Worm (Caenorhabditis elegans) whole organism, L4 larva: ENCODE results near the gene csa-1.

ENCODE experiments used
- F10B5.3 ChIP-seq: sonication (generic microtip); optimal IDR thresholded peaks from 2 replicates; lab custom pipeline; 2016; ENCODE audit warnings: mild to moderate bottlenecking, missing genetic modification characterization, missing compliant biosample characterization
- F37D6.2 ChIP-seq: sonication (generic microtip); optimal IDR thresholded peaks from 2 replicates; lab custom pipeline; 2016; ENCODE audit warnings: mild to moderate bottlenecking, missing genetic modification characterization, missing compliant biosample characterization
- R02D3.7 ChIP-seq: fragments of 150-350 bp; sonication (generic microtip); optimal IDR thresholded peaks from 3 replicates; lab custom pipeline; 2014; ENCODE audit warnings: missing biosample characterization, missing genetic modification characterization
- T20F7.1 ChIP-seq: fragments of 200-800 bp; sonication (Bioruptor generic); optimal IDR thresholded peaks from 2 replicates; lab custom pipeline; 2018; ENCODE audit warnings: mild to moderate bottlenecking, missing genetic modification characterization, missing compliant biosample characterization
- T26A8.4 ChIP-seq: fragments of 200-800 bp; sonication (Bioruptor generic); IDR thresholded peaks from 2 replicates; pipeline ENCODE4 v1.3.6; 2022; ENCODE audit warnings: missing genetic modification characterization, missing compliant biosample characterization
- aly-2 ChIP-seq: sonication (generic microtip); optimal IDR thresholded peaks from 2 replicates; lab custom pipeline; 2018; ENCODE audit warnings: missing biosample characterization, missing genetic modification characterization
- ama-1 ChIP-seq: fragments of 150-350 bp; optimal IDR thresholded peaks from 2 replicates; lab custom pipeline; 2014; ENCODE audit warnings: inconsistent platforms, mixed read lengths
- ceh-20 ChIP-seq: fragments of 200-800 bp; sonication (Bioruptor generic); IDR thresholded peaks from 2 replicates; pipeline ENCODE4 v1.3.6; 2022; ENCODE audit warnings: missing genetic modification reagents, missing genetic modification characterization, missing compliant biosample characterization
- ces-1 ChIP-seq: fragments of 150-350 bp; sonication (generic microtip); optimal IDR thresholded peaks from 4 replicates; lab custom pipeline; 2014; ENCODE audit warnings: missing biosample characterization, missing genetic modification reagents, missing genetic modification characterization
- cey-2 ChIP-seq: sonication (generic microtip); optimal IDR thresholded peaks from 3 replicates; lab custom pipeline; 2017; ENCODE audit warnings: missing genetic modification characterization, mild to moderate bottlenecking, missing compliant biosample characterization, antibody characterized with exemption, borderline replicate concordance; ENCODE audit not compliant: insufficient read depth
- ctbp-1 ChIP-seq: fragments of 200-800 bp; sonication (Bioruptor generic); IDR thresholded peaks from 2 replicates; pipeline ENCODE4 v1.3.6; 2022; ENCODE audit warnings: missing genetic modification reagents, missing genetic modification characterization, missing compliant biosample characterization
- dmd-8 ChIP-seq: fragments of 200-800 bp; sonication (Bioruptor generic); IDR thresholded peaks from 2 replicates; pipeline ENCODE4 v1.3.6; 2022; ENCODE audit warnings: missing genetic modification characterization, missing compliant biosample characterization
- dpl-1 ChIP-seq: fragments of 150-350 bp; optimal IDR thresholded peaks from 2 replicates; lab custom pipeline; 2014; ENCODE audit warnings: missing biosample characterization, missing genetic modification reagents, missing genetic modification characterization
- duxl-1 ChIP-seq: sonication (generic microtip); optimal IDR thresholded peaks from 2 replicates; lab custom pipeline; 2016; ENCODE audit warnings: mild to moderate bottlenecking, missing genetic modification characterization, moderate library complexity, missing compliant biosample characterization; ENCODE audit not compliant: poor library complexity
- dve-1 ChIP-seq: sonication (generic microtip); optimal IDR thresholded peaks from 2 replicates; lab custom pipeline; 2017; ENCODE audit warnings: antibody characterized with exemption, mild to moderate bottlenecking, missing genetic modification characterization, missing compliant biosample characterization; ENCODE audit not compliant: insufficient read depth
- fos-1 ChIP-seq: fragments of 150-350 bp; optimal IDR thresholded peaks from 2 replicates; lab custom pipeline; 2014; ENCODE audit warnings: missing biosample characterization, missing genetic modification characterization
- gei-8 ChIP-seq: fragments of 200-800 bp; sonication (Bioruptor generic); optimal IDR thresholded peaks from 2 replicates; lab custom pipeline; 2018; ENCODE audit warnings: mild to moderate bottlenecking, missing genetic modification characterization, missing compliant biosample characterization
- hmg-1.1 ChIP-seq: fragments of 200-800 bp; sonication (Bioruptor generic); IDR thresholded peaks from 2 replicates; pipeline ENCODE4 v1.3.6; 2022; ENCODE audit warnings: missing genetic modification reagents, missing genetic modification characterization, missing compliant biosample characterization
- lin-13 ChIP-seq: fragments of 150-350 bp; optimal IDR thresholded peaks from 2 replicates; lab custom pipeline; 2014; ENCODE audit warnings: missing biosample characterization, missing genetic modification reagents, missing genetic modification characterization
- lin-15B ChIP-seq: fragments of 150-350 bp; sonication (generic microtip); optimal IDR thresholded peaks from 3 replicates; lab custom pipeline; 2014; ENCODE audit warnings: missing biosample characterization, missing genetic modification characterization
- lin-38 ChIP-seq: fragments of 200-800 bp; sonication (Bioruptor generic); IDR thresholded peaks from 2 replicates; pipeline ENCODE4 v1.3.6; 2022; ENCODE audit warnings: missing genetic modification reagents, missing genetic modification characterization, missing compliant biosample characterization
- mdt-29 ChIP-seq: fragments of 200-800 bp; sonication (Bioruptor generic); IDR thresholded peaks from 2 replicates; pipeline ENCODE4 v1.3.6; 2022; ENCODE audit warnings: missing genetic modification reagents, missing genetic modification characterization, missing compliant biosample characterization
- mep-1 ChIP-seq: fragments of 150-350 bp; sonication (generic microtip); optimal IDR thresholded peaks from 3 replicates; lab custom pipeline; 2014; ENCODE audit warnings: missing biosample characterization, missing genetic modification characterization
- mxl-3 ChIP-seq: fragments of 200-800 bp; sonication (Bioruptor generic); optimal IDR thresholded peaks from 2 replicates; lab custom pipeline; 2018; ENCODE audit warnings: mild to moderate bottlenecking, missing genetic modification characterization, missing compliant biosample characterization
- nhr-10 ChIP-seq: fragments of 150-350 bp; optimal IDR thresholded peaks from 2 replicates; lab custom pipeline; 2014; ENCODE audit warnings: missing biosample characterization, missing genetic modification characterization
- nhr-11 ChIP-seq: fragments of 150-350 bp; optimal IDR thresholded peaks from 2 replicates; lab custom pipeline; 2014; ENCODE audit warnings: missing biosample characterization, missing genetic modification characterization
- nhr-25 ChIP-seq: sonication (generic microtip); optimal IDR thresholded peaks from 2 replicates; lab custom pipeline; 2017; ENCODE audit warnings: missing genetic modification characterization, mild to moderate bottlenecking, missing compliant biosample characterization, antibody characterized with exemption, moderate library complexity, borderline replicate concordance; ENCODE audit not compliant: insufficient read depth
- nhr-28 ChIP-seq: fragments of 150-350 bp; optimal IDR thresholded peaks from 2 replicates; lab custom pipeline; 2014; ENCODE audit warnings: missing biosample characterization, missing genetic modification characterization
- nhr-76 ChIP-seq: fragments of 150-350 bp; optimal IDR thresholded peaks from 2 replicates; lab custom pipeline; 2014; ENCODE audit warnings: missing biosample characterization, missing genetic modification characterization
- php-3 ChIP-seq: fragments of 200-800 bp; sonication (Bioruptor generic); IDR thresholded peaks from 2 replicates; pipeline ENCODE4 v1.3.6; 2022; ENCODE audit warnings: missing genetic modification reagents, missing genetic modification characterization, missing compliant biosample characterization
- pqm-1 ChIP-seq: sonication (generic microtip); optimal IDR thresholded peaks from 2 replicates; lab custom pipeline; 2017; ENCODE audit warnings: missing biosample characterization, missing genetic modification characterization
- rbr-2 ChIP-seq: sonication (generic microtip); optimal IDR thresholded peaks from 2 replicates; lab custom pipeline; 2016; ENCODE audit warnings: missing genotype, missing genetic modification characterization, missing compliant biosample characterization
- saeg-2 ChIP-seq: fragments of 200-800 bp; sonication (Bioruptor generic); IDR thresholded peaks from 2 replicates; pipeline ENCODE4 v1.3.6; 2022; ENCODE audit warnings: missing genetic modification reagents, missing genetic modification characterization, missing compliant biosample characterization
- sdz-12 ChIP-seq: fragments of 200-800 bp; sonication (Bioruptor generic); optimal IDR thresholded peaks from 2 replicates; lab custom pipeline; 2018; ENCODE audit warnings: mild to moderate bottlenecking, missing genetic modification characterization, missing compliant biosample characterization
- snpc-1.2 ChIP-seq: fragments of 200-800 bp; sonication (Bioruptor generic); IDR thresholded peaks from 2 replicates; pipeline ENCODE4 v1.3.6; 2022; ENCODE audit warnings: missing genetic modification reagents, missing genetic modification characterization, missing compliant biosample characterization
- spr-3 ChIP-seq: fragments of 200-800 bp; sonication (Bioruptor generic); optimal IDR thresholded peaks from 2 replicates; lab custom pipeline; 2018; ENCODE audit warnings: mild to moderate bottlenecking, missing genetic modification characterization, missing compliant biosample characterization
- unc-39 ChIP-seq: sonication (generic microtip); optimal IDR thresholded peaks from 2 replicates; lab custom pipeline; 2017; ENCODE audit warnings: missing biosample characterization, missing genetic modification characterization
- unc-62 ChIP-seq, 3 experiments: fragments of 150-350 bp in 1 of 3; sonication (generic microtip); optimal IDR thresholded peaks in 2 of 3; peaks in 1 of 3; 1 replicate in 1 of 3; 2 replicates in 2 of 3; lab custom pipeline; 2014 to 2017; ENCODE audit warnings: missing biosample characterization in 3 of 3, missing genetic modification characterization in 3 of 3, missing genetic modification reagents in 3 of 3, missing genotype in 1 of 3
- vab-7 ChIP-seq: fragments of 200-800 bp; sonication (Bioruptor generic); IDR thresholded peaks from 2 replicates; pipeline ENCODE4 v1.3.6; 2022; ENCODE audit warnings: missing genetic modification reagents, missing genetic modification characterization, missing compliant biosample characterization
- zfp-3 ChIP-seq: fragments of 200-800 bp; sonication (Bioruptor generic); conservative IDR thresholded peaks from 2 replicates; pipeline ENCODE4 v1.3.6; 2022; ENCODE audit warnings: missing genetic modification reagents, missing genetic modification characterization, missing compliant biosample characterization
- zip-2 ChIP-seq: fragments of 150-350 bp; optimal IDR thresholded peaks from 2 replicates; lab custom pipeline; 2014; ENCODE audit warnings: missing biosample characterization, missing genetic modification characterization
- ztf-7 ChIP-seq: fragments of 150-350 bp; optimal IDR thresholded peaks from 2 replicates; lab custom pipeline; 2014; ENCODE audit warnings: missing biosample characterization, missing genetic modification characterization

The csa-1 gene

DNA sequence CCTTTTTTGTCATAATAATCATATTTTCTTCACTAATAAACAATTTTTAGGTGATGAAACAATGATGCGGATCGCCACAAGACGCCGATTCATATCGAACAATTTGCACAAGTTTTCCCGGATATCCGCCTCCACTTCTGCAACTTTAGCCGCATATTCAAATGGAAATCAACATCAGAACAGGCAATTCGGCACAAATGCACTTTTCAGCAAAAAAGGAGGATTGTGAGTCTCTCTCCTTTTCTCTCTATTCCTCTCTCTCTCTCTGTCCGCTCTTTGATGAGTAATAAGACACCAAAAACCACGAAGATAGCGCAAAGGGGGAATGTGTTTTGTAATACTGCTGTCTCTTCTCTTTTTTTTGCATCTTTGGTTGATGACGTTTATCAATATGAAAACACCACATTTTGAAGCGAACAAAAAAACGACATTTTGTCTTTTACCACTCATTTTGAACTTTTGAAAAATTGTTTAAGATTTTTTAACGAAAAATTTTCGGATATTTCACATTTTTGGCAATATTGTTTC lies 5.4 kb upstream of the csa-1 start, which contains the start of gene eat-3 (continued):
- TF ChIP-seq sdz-12 (GFP tag; lab: Kevin White, UChicago): no peak
- no peak for TF ChIP-seq ces-1 (GFP tag; lab: Kevin White, UChicago)
- TF ChIP-seq duxl-1 (tag; lab: Kevin White, UChicago): no peak
- TF ChIP-seq snpc-1.2 (GFP tag; lab: Robert Waterston, UW): no peak
- no peak for TF ChIP-seq gei-8
- no peak for TF ChIP-seq zfp-3
- TF ChIP-seq dmd-8 (GFP tag; lab: Robert Waterston, UW): no peak
- TF ChIP-seq lin-13: no peak
- no peak for TF ChIP-seq php-3
- 0 out of 2 replicates have a peak, but pooled peaks have one; percentile 26 for TF ChIP-seq ctbp-1 (GFP tag; lab: Robert Waterston, UW)
- no peak for TF ChIP-seq nhr-76 (tag; lab: Kevin White, UChicago)
- no peak for TF ChIP-seq mxl-3 (GFP tag; lab: Kevin White, UChicago)
- TF ChIP-seq spr-3 (GFP tag; lab: Kevin White, UChicago): no peak
- no peak for TF ChIP-seq F37D6.2 (tag; lab: Kevin White, UChicago)
- peak in 1 of 2 experiments; percentile 93 for TF ChIP-seq unc-62 (GFP tag; optimal IDR thresholded peaks at IDR 0.05 in 1 of 2; lab: Kevin White, UChicago)
- TF ChIP-seq unc-62 (tag; optimal IDR thresholded peaks at IDR 0.05; lab: Kevin White, UChicago): no peak
- no peak for TF ChIP-seq nhr-28 (tag; lab: Kevin White, UChicago)
- no peak for TF ChIP-seq rbr-2
- TF ChIP-seq pqm-1 (tag; lab: Kevin White, UChicago): no peak
- no peak for TF ChIP-seq dpl-1 (GFP tag; lab: Kevin White, UChicago)
- TF ChIP-seq mdt-29 (GFP tag; lab: Robert Waterston, UW): no peak
- TF ChIP-seq ceh-20 (GFP tag; lab: Robert Waterston, UW): no peak
- TF ChIP-seq lin-15B (tag; lab: Kevin White, UChicago): no peak
- no peak for TF ChIP-seq saeg-2
- TF ChIP-seq dve-1: peak; percentile 56
- TF ChIP-seq hmg-1.1 (GFP tag; lab: Robert Waterston, UW): no peak
- no peak for TF ChIP-seq cey-2 (tag; lab: Kevin White, UChicago)
- no peak for TF ChIP-seq F10B5.3
- TF ChIP-seq nhr-10 (tag; lab: Kevin White, UChicago): no peak
- TF ChIP-seq R02D3.7: no peak
- TF ChIP-seq ama-1 (lab: Kevin White, UChicago): no peak
- no peak for TF ChIP-seq nhr-25
- no peak for TF ChIP-seq nhr-11 (tag; lab: Kevin White, UChicago)
- no peak for TF ChIP-seq fos-1
- TF ChIP-seq T20F7.1 (GFP tag; lab: Kevin White, UChicago): no peak
- peak; percentile 42 for TF ChIP-seq mep-1 (tag; lab: Kevin White, UChicago)
- no peak for TF ChIP-seq unc-39 (tag; lab: Kevin White, UChicago)
- TF ChIP-seq lin-38 (GFP tag; lab: Robert Waterston, UW): no peak
- TF ChIP-seq ztf-7 (tag; lab: Kevin White, UChicago): no peak

DNA sequence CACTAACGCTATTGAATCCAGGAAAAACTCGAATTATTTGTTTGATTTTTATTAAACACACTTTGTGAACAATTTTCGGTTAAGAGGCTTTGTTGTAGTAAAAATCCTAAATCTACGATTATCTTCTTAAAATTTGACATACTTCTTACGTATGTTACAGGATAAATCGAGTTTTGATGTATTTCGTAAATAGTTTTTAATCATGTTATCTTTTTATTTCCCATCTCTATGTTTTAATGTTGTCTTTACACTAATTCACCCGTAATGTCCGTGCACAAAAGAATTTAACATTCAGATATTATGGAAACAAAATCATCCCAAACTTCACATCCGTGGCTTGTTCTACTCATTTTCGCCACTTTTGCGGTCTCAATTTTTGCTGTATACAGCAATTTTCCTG lies 4.1 kb upstream of the csa-1 start, which contains the start of gene egli-1:
Gene egli-1 (plus strand): TSS at position 301 of the 400 bp plus-strand sequence.
- no peak for TF ChIP-seq php-3
- no peak for TF ChIP-seq unc-62 (GFP tag; optimal IDR thresholded peaks at IDR 0.05 in 1 of 2; lab: Kevin White, UChicago)
- no peak for TF ChIP-seq unc-62 (tag; optimal IDR thresholded peaks at IDR 0.05; lab: Kevin White, UChicago)
- no peak for TF ChIP-seq dpl-1 (GFP tag; lab: Kevin White, UChicago)
- TF ChIP-seq zip-2 (tag; lab: Kevin White, UChicago): no peak
- no peak for TF ChIP-seq unc-39 (tag; lab: Kevin White, UChicago)
- TF ChIP-seq T26A8.4: no peak
- TF ChIP-seq vab-7 (GFP tag; lab: Robert Waterston, UW): no peak
- TF ChIP-seq aly-2: no peak
- TF ChIP-seq lin-15B (tag; lab: Kevin White, UChicago): no peak
